Worm (Caenorhabditis elegans) whole organism, L1 larva: ENCODE results near the gene F42A10.6.
A peak's percentile ranks its signal among the peaks of the same experiment; 100 is the strongest.

Experiments used
- C16A3.4 ChIP-seq: fragments of 150-350 bp; optimal IDR thresholded peaks from 2 replicates; lab custom pipeline; 2014; ENCODE audit warnings: missing biosample characterization, missing genetic modification characterization
- aha-1 ChIP-seq: fragments of 150-350 bp; optimal IDR thresholded peaks from 2 replicates; lab custom pipeline; 2014; ENCODE audit warnings: missing biosample characterization, missing genetic modification characterization
- ceh-90 ChIP-seq: sonication (generic microtip); optimal IDR thresholded peaks from 2 replicates; lab custom pipeline; 2016; ENCODE audit warnings: missing genetic modification characterization, missing compliant biosample characterization
- ces-1 ChIP-seq: fragments of 150-350 bp; optimal IDR thresholded peaks from 2 replicates; lab custom pipeline; 2014; ENCODE audit warnings: missing biosample characterization, missing genetic modification reagents, missing genetic modification characterization
- dsc-1 ChIP-seq: sonication (generic microtip); optimal IDR thresholded peaks from 2 replicates; lab custom pipeline; 2016; ENCODE audit warnings: mild to moderate bottlenecking, missing genetic modification characterization, missing compliant biosample characterization
- efl-1 ChIP-seq, 4 experiments: fragments of 150-350 bp; optimal IDR thresholded peaks in 3 of 4; peaks in 1 of 4; 1 replicate in 1 of 4; 2 replicates in 3 of 4; lab custom pipeline; 2014; ENCODE audit warnings: missing biosample characterization in 2 of 4, missing genetic modification characterization in 2 of 4, missing genetic modification reagents in 2 of 4
- egl-27 ChIP-seq, 2 experiments: fragments of 150-350 bp in 1 of 2; sonication (generic microtip); optimal IDR thresholded peaks; 3 replicates each; lab custom pipeline; 2017 to 2018; ENCODE audit warnings: missing biosample characterization in 2 of 2, missing genetic modification characterization in 2 of 2, missing genetic modification reagents in 2 of 2
- elt-3 ChIP-seq, 6 experiments: fragments of 150-350 bp in 1 of 6; sonication (generic microtip); optimal IDR thresholded peaks; 2 replicates each; lab custom pipeline; 2017 to 2018; ENCODE audit warnings: missing biosample characterization in 6 of 6, missing genetic modification characterization in 6 of 6, inconsistent platforms in 1 of 6
- fkh-10 ChIP-seq: sonication (generic microtip); optimal IDR thresholded peaks from 2 replicates; lab custom pipeline; 2017; ENCODE audit warnings: missing biosample characterization, missing genetic modification reagents, missing genetic modification characterization
- grh-1 ChIP-seq: fragments of 200-800 bp; sonication (Bioruptor generic); IDR thresholded peaks from 2 replicates; pipeline ENCODE4 v1.3.6; 2022; ENCODE audit warnings: missing genetic modification reagents, missing genetic modification characterization, missing compliant biosample characterization
- hlh-17 ChIP-seq: fragments of 200-800 bp; sonication (Bioruptor generic); optimal IDR thresholded peaks from 2 replicates; lab custom pipeline; 2018; ENCODE audit warnings: missing genetic modification characterization, mild to moderate bottlenecking, missing compliant biosample characterization, moderate library complexity, borderline replicate concordance
- lin-14 ChIP-seq: fragments of 200-800 bp; sonication (Bioruptor generic); optimal IDR thresholded peaks from 2 replicates; lab custom pipeline; 2018; ENCODE audit warnings: mild to moderate bottlenecking, missing genetic modification characterization, moderate library complexity, missing compliant biosample characterization
- lin-15B ChIP-seq: fragments of 150-350 bp; sonication (generic microtip); optimal IDR thresholded peaks from 3 replicates; lab custom pipeline; 2014; ENCODE audit warnings: missing biosample characterization, missing genetic modification characterization
- lin-35 ChIP-seq, 2 experiments: fragments of 150-350 bp; optimal IDR thresholded peaks; 2 replicates each; lab custom pipeline; 2014; ENCODE audit warnings: missing biosample characterization in 2 of 2, missing genetic modification characterization in 2 of 2, missing genetic modification reagents in 2 of 2
- lin-39 ChIP-seq: fragments of 150-350 bp; optimal IDR thresholded peaks from 2 replicates; lab custom pipeline; 2014; ENCODE audit warnings: missing biosample characterization, missing genetic modification reagents, missing genetic modification characterization
- mdl-1 ChIP-seq, 2 experiments: fragments of 150-350 bp; optimal IDR thresholded peaks; 2 replicates each; lab custom pipeline; 2014 to 2017; ENCODE audit warnings: missing biosample characterization in 2 of 2, missing genetic modification characterization in 2 of 2, inconsistent platforms in 1 of 2
- mep-1 ChIP-seq: fragments of 150-350 bp; optimal IDR thresholded peaks from 2 replicates; lab custom pipeline; 2014; ENCODE audit warnings: missing biosample characterization, missing genetic modification characterization
- nhr-19 ChIP-seq: fragments of 200-800 bp; sonication (Bioruptor generic); conservative IDR thresholded peaks from 2 replicates; pipeline ENCODE4 v1.3.6; 2022; ENCODE audit warnings: missing genetic modification characterization, missing compliant biosample characterization
- nhr-47 ChIP-seq: sonication (generic microtip); optimal IDR thresholded peaks from 2 replicates; lab custom pipeline; 2016; ENCODE audit warnings: mild to moderate bottlenecking, missing genetic modification characterization, moderate library complexity, missing compliant biosample characterization
- nhr-71 ChIP-seq: sonication (generic microtip); optimal IDR thresholded peaks from 2 replicates; lab custom pipeline; 2016; ENCODE audit warnings: mild to moderate bottlenecking, missing genetic modification characterization, moderate library complexity, missing compliant biosample characterization
- nhr-85 ChIP-seq: sonication (generic microtip); peaks from one replicate; lab custom pipeline; 2016; ENCODE audit warnings: missing genetic modification characterization, inconsistent platforms, missing compliant biosample characterization
- pax-3 ChIP-seq: fragments of 200-800 bp; sonication (Bioruptor generic); optimal IDR thresholded peaks from 2 replicates; lab custom pipeline; 2018; ENCODE audit warnings: mild to moderate bottlenecking, missing genetic modification characterization, moderate library complexity, missing compliant biosample characterization
- snpc-4 ChIP-seq: fragments of 150-350 bp; optimal IDR thresholded peaks from 2 replicates; lab custom pipeline; 2014; ENCODE audit warnings: missing biosample characterization, missing genetic modification characterization
- snu-23 ChIP-seq: sonication (generic microtip); optimal IDR thresholded peaks from 2 replicates; lab custom pipeline; 2016; ENCODE audit warnings: missing genetic modification characterization, missing compliant biosample characterization
- sox-4 ChIP-seq: sonication (generic microtip); optimal IDR thresholded peaks from 2 replicates; lab custom pipeline; 2016; ENCODE audit warnings: missing genetic modification characterization, missing compliant biosample characterization
- sptf-1 ChIP-seq: fragments of 150-350 bp; optimal IDR thresholded peaks from 2 replicates; lab custom pipeline; 2014; ENCODE audit warnings: missing biosample characterization, missing genetic modification characterization
- sup-37 ChIP-seq: fragments of 200-800 bp; sonication (Bioruptor generic); optimal IDR thresholded peaks from 2 replicates; lab custom pipeline; 2018; ENCODE audit warnings: mild to moderate bottlenecking, missing genetic modification characterization, missing compliant biosample characterization
- swsn-7 ChIP-seq: sonication (generic microtip); optimal IDR thresholded peaks from 2 replicates; lab custom pipeline; 2016; ENCODE audit warnings: missing genetic modification characterization, missing compliant biosample characterization
- tbx-2 ChIP-seq: sonication (generic microtip); optimal IDR thresholded peaks from 2 replicates; lab custom pipeline; 2016; ENCODE audit warnings: missing genetic modification characterization, missing compliant biosample characterization
- unc-30 ChIP-seq: sonication (generic microtip); optimal IDR thresholded peaks from 2 replicates; lab custom pipeline; 2017; ENCODE audit warnings: missing biosample characterization, missing genetic modification characterization
- xbp-1 ChIP-seq: sonication (generic microtip); optimal IDR thresholded peaks from 2 replicates; lab custom pipeline; 2016; ENCODE audit warnings: missing genetic modification characterization, missing compliant biosample characterization
- zip-4 ChIP-seq: fragments of 200-800 bp; sonication (Bioruptor generic); optimal IDR thresholded peaks from 2 replicates; lab custom pipeline; 2018; ENCODE audit warnings: mild to moderate bottlenecking, missing genetic modification characterization, moderate library complexity, missing compliant biosample characterization

Gene F42A10.6

ce11 chrIII:6170038-6170437 is 6.6 kb downstream of the F42A10.6 start (continued):
- TF ChIP-seq hlh-17 (GFP tag; lab: Kevin White, UChicago) (no peak), nhr-47 (tag; lab: Kevin White, UChicago) (no peak), dsc-1 (tag; lab: Kevin White, UChicago) (peak; percentile 10), fkh-10 (GFP tag; lab: Kevin White, UChicago) (no peak), mdl-1 (tag; optimal IDR thresholded peaks at IDR 0.05; lab: Kevin White, UChicago) (no peak)

DNA sequence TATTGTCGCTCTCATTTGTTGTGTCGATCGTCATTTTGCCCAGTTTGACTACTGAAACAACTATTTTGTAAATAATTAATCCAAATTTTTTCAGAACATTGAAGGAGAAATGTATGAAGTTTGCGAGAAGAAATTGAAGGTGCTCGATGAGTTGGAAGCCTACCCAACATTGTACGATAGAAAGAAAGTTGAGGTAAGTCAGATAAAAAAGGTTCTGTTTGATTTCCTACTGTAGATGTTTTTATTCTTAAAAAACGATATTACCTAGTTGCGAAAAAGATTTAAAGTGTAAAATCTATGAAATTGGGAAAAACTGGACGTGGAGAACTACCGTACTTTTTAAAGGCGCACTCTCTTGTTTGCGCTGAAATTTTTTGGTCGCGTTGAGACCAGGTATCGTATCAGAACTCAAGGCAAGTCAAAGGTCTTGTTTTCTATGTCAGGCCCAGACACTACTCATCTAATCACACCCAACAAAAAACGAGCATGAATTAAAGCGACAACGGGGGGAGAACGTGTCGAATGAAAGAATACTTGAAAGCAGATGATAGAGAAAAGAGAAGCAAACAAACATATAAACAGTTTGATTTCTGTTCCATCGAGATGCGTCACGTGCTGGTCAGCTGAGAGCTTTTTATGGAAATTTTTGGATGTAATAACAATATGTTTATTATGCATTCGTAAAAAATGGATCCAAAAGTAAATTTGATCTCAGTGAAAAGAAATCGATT is 8.0 kb downstream of the F42A10.6 start, which contains the start of gene efk-1:
TSS of gene efk-1 (minus strand) at position 51 of the 731 bp plus-strand sequence.
- peak; percentile 1 for TF ChIP-seq C16A3.4 (tag; lab: Kevin White, UChicago)
- peak; percentile 7 for TF ChIP-seq mep-1 (tag; lab: Kevin White, UChicago)
- no peak for TF ChIP-seq elt-3 (tag; optimal IDR thresholded peaks at IDR 0.05; lab: Kevin White, UChicago)
- TF ChIP-seq lin-14 (GFP tag; lab: Kevin White, UChicago) = peak; percentile 8
- TF ChIP-seq lin-35 (GFP tag; optimal IDR thresholded peaks at IDR 0.05; lab: Kevin White, UChicago) = peak in 1 of 2 experiments; percentile 45
- no peak for TF ChIP-seq sup-37 (GFP tag; lab: Kevin White, UChicago)
- no peak for TF ChIP-seq xbp-1 (tag; lab: Kevin White, UChicago)
- TF ChIP-seq efl-1 (optimal IDR thresholded peaks at IDR 0.05; lab: Kevin White, UChicago) = no peak
- peak in 1 of 2 experiments; percentile 26 for TF ChIP-seq efl-1 (GFP tag; optimal IDR thresholded peaks at IDR 0.05 in 1 of 2; lab: Kevin White, UChicago)

DNA sequence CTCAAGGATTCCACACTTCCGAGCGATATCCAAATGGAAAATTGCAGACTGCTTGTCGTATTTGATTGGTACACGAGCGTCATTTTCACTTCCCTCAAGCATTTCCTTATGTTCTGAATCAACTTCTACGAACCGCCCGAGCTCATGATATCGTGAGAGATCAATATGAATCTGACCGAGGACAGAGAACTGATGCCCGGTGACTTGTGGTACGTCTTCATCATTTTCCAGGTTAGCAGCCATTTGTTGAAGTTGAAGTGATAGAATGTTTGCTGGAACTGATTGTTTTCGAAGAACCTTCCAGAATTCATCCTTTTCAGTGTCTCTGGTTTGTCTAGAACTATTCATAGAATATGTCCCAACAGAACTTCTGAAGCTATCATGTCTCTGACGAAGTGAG is 10.0 kb downstream of the F42A10.6 start:
- TF ChIP-seq lin-15B (tag; lab: Kevin White, UChicago) (no peak), aha-1 (tag; lab: Kevin White, UChicago) (no peak), grh-1 (no peak), fkh-10 (GFP tag; lab: Kevin White, UChicago) (no peak), egl-27 (tag; optimal IDR thresholded peaks at IDR 0.05; lab: Kevin White, UChicago) (no peak), ceh-90 (tag; lab: Kevin White, UChicago) (no peak), sptf-1 (no peak), nhr-71 (no peak), swsn-7 (tag; lab: Kevin White, UChicago) (no peak), zip-4 (GFP tag; lab: Kevin White, UChicago) (no peak), lin-39 (no peak), snpc-4 (tag; lab: Kevin White, UChicago) (no peak), unc-30 (tag; lab: Kevin White, UChicago) (no peak), pax-3 (tag; lab: Kevin White, UChicago) (no peak), sox-4 (no peak), hlh-17 (GFP tag; lab: Kevin White, UChicago) (no peak), mep-1 (tag; lab: Kevin White, UChicago) (no peak), nhr-85 (tag; lab: Kevin White, UChicago) (no peak), ces-1 (GFP tag; lab: Kevin White, UChicago) (no peak), snu-23 (GFP tag; lab: Kevin White, UChicago) (no peak)

- no peak for TF ChIP-seq tbx-2 (tag; lab: Kevin White, UChicago)
- no peak for TF ChIP-seq hlh-17 (GFP tag; lab: Kevin White, UChicago)
- no peak for TF ChIP-seq elt-3 (tag; optimal IDR thresholded peaks at IDR 0.05; lab: Kevin White, UChicago)
- no peak for TF ChIP-seq xbp-1 (tag; lab: Kevin White, UChicago)
- TF ChIP-seq nhr-19 = no peak
Observed at ce11 chrIII:6165240-6165639, 11.4 kb downstream of the F42A10.6 start.
